Fruit fly (Drosophila melanogaster): ENCODE data around the gene CG9119.
A peak's percentile ranks its signal among the peaks of the same experiment; 100 is the strongest.

Gene CG9119

dm6 chr3L:1177085-1177484 is 27.5 kb downstream of the CG9119 start, which contains the start of gene bab2 (continued):
- TF ChIP-seq CG10979 (tag; optimal IDR thresholded peaks at IDR 0.05) (peak; percentile 33), CG11696 (GFP tag; IDR thresholded peaks at IDR 0.05) (no peak), zf30C (GFP tag; optimal IDR thresholded peaks at IDR 0.05) (peak; percentile 5), CG7357 (GFP tag; IDR thresholded peaks at IDR 0.05) (no peak), ems (GFP tag; optimal IDR thresholded peaks at IDR 0.05) (no peak), Meics (GFP tag; optimal IDR thresholded peaks at IDR 0.05) (no peak), gsb-n (tag; optimal IDR thresholded peaks at IDR 0.05) (peak; percentile 33), CG7372 (GFP tag; IDR thresholded peaks at IDR 0.05) (no peak), dati (GFP tag; IDR thresholded peaks at IDR 0.05) (no peak), sug (tag; optimal IDR thresholded peaks at IDR 0.05) (no peak), NC2β (GFP tag; optimal IDR thresholded peaks at IDR 0.05) (peak; percentile 25), scrt (GFP tag; optimal IDR thresholded peaks at IDR 0.05) (peak; percentile 15), Aef1 (GFP tag; IDR thresholded peaks at IDR 0.05) (peak; percentile 62; the same call in 2 of the 3 replicates), HLH3B (GFP tag; IDR thresholded peaks at IDR 0.05) (no peak), HmgD (GFP tag; optimal IDR thresholded peaks at IDR 0.05) (peak; percentile 80), pzg (GFP tag; optimal IDR thresholded peaks at IDR 0.05) (no peak), CG2875 (GFP tag; optimal IDR thresholded peaks at IDR 0.05) (no peak), CG34422 (GFP tag; IDR thresholded peaks at IDR 0.05) (peak; percentile 37; the same call in 1 of the 3 replicates), hkb (optimal IDR thresholded peaks at IDR 0.05) (no peak), hkb (GFP tag; IDR thresholded peaks at IDR 0.05) (0 out of 2 replicates have a peak, but pooled peaks have one; percentile 33), CG7839 (tag; optimal IDR thresholded peaks at IDR 0.05) (peak; percentile 1), CG12659 (GFP tag; optimal IDR thresholded peaks at IDR 0.05) (no peak), Vsx1 (GFP tag; optimal IDR thresholded peaks at IDR 0.05) (peak; percentile 19), tll (GFP tag; optimal IDR thresholded peaks at IDR 0.05) (peak in 1 of 2 experiments; percentile 43), ato (GFP tag; IDR thresholded peaks at IDR 0.05; ENCODE audit: partially characterized antibody) (peak; percentile 29; the same call in 1 of the 2 replicates), bcd (GFP tag; optimal IDR thresholded peaks at IDR 0.05) (no peak), BtbVII (GFP tag; optimal IDR thresholded peaks at IDR 0.05) (peak; percentile 0), kah (GFP tag; optimal IDR thresholded peaks at IDR 0.05) (peak; percentile 16), CG7786 (GFP tag; optimal IDR thresholded peaks at IDR 0.05) (no peak), CG6683 (GFP tag; optimal IDR thresholded peaks at IDR 0.05) (no peak), ash1 (GFP tag; optimal IDR thresholded peaks at IDR 0.05) (peak; percentile 37), sd (tag; optimal IDR thresholded peaks at IDR 0.05) (peak; percentile 47), jigr1 (GFP tag; IDR thresholded peaks at IDR 0.05) (no peak), chinmo (GFP tag; IDR thresholded peaks at IDR 0.05; ENCODE audit: partially characterized antibody) (peak; percentile 92), Blimp-1 (GFP tag; optimal IDR thresholded peaks at IDR 0.05) (peak; percentile 5), tna (GFP tag; IDR thresholded peaks at IDR 0.05; ENCODE audit: partially characterized antibody) (no peak), phol (tag; optimal IDR thresholded peaks at IDR 0.05) (no peak), Jarid2 (GFP tag; optimal IDR thresholded peaks at IDR 0.05) (peak; percentile 100), CG16813 (GFP tag; IDR thresholded peaks at IDR 0.05; ENCODE audit: partially characterized antibody) (peak; percentile 8; the same call in 1 of the 3 replicates), nerfin-2 (GFP tag; IDR thresholded peaks at IDR 0.05; ENCODE audit: partially characterized antibody) (no peak), CG11093 (GFP tag; IDR thresholded peaks at IDR 0.05) (no peak), CG42726 (GFP tag; IDR thresholded peaks at IDR 0.05; ENCODE audit: partially characterized antibody) (peak; percentile 71; the same call in 1 of the 2 replicates), CG6272 (GFP tag; IDR thresholded peaks at IDR 0.05) (0 out of 2 replicates have a peak, but pooled peaks have one; percentile 7), CG11504 (tag; optimal IDR thresholded peaks at IDR 0.05) (peak; percentile 36), CG1603 (tag; optimal IDR thresholded peaks at IDR 0.05) (peak; percentile 16), PHDP (tag; optimal IDR thresholded peaks at IDR 0.05) (peak; percentile 16), bowl (GFP tag; IDR thresholded peaks at IDR 0.05) (no peak), zen2 (GFP tag; IDR thresholded peaks at IDR 0.05; ENCODE audit: partially characterized antibody) (peak; percentile 29; the same call in 2 of the 3 replicates), cad (GFP tag; optimal IDR thresholded peaks at IDR 0.05) (peak; percentile 30)
